Fruit fly (Drosophila melanogaster): Measurements from ENCODE around the gene CG9692.

The CG9692 gene

dm6 chr3L:16750750-16751149 is 46.0 kb downstream of the CG9692 start:
- no peak for TF ChIP-seq noc (tag; optimal IDR thresholded peaks at IDR 0.05)

dm6 chr3L:16751487-16752054 is 46.8 kb downstream of the CG9692 start:
- TF ChIP-seq noc (tag; optimal IDR thresholded peaks at IDR 0.05), result no peak

- no peak for TF ChIP-seq noc (tag; optimal IDR thresholded peaks at IDR 0.05)
These were observed 47.8 kb downstream of the CG9692 start for dm6 chr3L:16752402-16753096.

- no peak for TF ChIP-seq noc (tag; optimal IDR thresholded peaks at IDR 0.05)
These were observed 50.4 kb downstream of the CG9692 start, which contains the start of gene CG42852 for dm6 chr3L:16755189-16755588. Gene CG42852, plus strand, starts transcription at chr3L:16755489.
